Worm (Caenorhabditis elegans): ENCODE results near the gene rpl-11.1.

- no peak for TF ChIP-seq madf-9 (GFP tag; conservative IDR thresholded peaks at IDR 0.05)
- no peak for TF ChIP-seq nhr-237 (tag; optimal IDR thresholded peaks at IDR 0.05)
- TF ChIP-seq hlh-30 (tag; optimal IDR thresholded peaks at IDR 0.05; ENCODE audit: insufficient read depth): no peak
- no peak for TF ChIP-seq lsy-2 (tag; optimal IDR thresholded peaks at IDR 0.05)
- TF ChIP-seq mdl-1 (tag; optimal IDR thresholded peaks at IDR 0.05): no peak
- TF ChIP-seq snpc-4 (tag; optimal IDR thresholded peaks at IDR 0.05): no peak
- TF ChIP-seq ZK546.5 (tag; optimal IDR thresholded peaks at IDR 0.05): no peak
- no peak for TF ChIP-seq lin-13 (GFP tag; optimal IDR thresholded peaks at IDR 0.05)
- no peak for TF ChIP-seq unc-39 (tag; optimal IDR thresholded peaks at IDR 0.05)
- TF ChIP-seq arid-1 (GFP tag; conservative IDR thresholded peaks at IDR 0.05): no peak
- TF ChIP-seq unc-130 (GFP tag; optimal IDR thresholded peaks at IDR 0.05): no peak
- no peak for TF ChIP-seq aly-2 (tag; optimal IDR thresholded peaks at IDR 0.05)
These were observed 19.5 kb upstream of the rpl-11.1 start, which contains the start of gene T22F3.8 for ce11 chrV:3605325-3605724.
